In the genomic region with DNA sequence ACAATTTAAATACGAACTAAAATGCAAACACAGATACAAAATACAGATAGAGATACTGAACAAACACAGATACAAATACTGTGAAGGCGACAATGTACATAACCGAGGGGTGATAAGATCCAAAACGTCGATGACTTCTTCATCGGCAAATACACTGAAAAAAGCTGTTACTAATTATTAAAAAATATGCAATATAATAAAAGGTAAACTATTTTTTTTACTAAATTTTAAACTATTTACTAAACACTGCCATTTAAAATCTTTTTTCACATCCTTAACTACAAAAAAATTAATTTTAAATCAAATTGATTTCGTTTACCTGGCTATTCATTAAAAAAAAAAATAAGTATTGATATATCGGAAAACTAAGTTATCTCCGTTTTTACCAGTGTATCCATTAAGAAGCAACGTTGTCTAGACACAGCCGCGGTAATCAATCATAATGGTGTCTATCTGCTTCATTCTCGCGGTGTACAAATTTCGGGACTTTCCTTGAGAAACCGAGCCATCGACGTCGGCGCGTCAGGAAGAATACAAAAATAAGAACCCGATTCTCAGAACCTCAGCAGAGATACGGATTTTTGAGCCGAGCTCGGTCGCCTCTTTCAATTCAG, we compare ENCODE assay signal across 1 fruit fly cellular context.
TF ChIP-seq lines count a peak whose summit lies in the region.

No protein-coding gene starts in this region.

TF ChIP-seq in whole organism, embryonic, 481 proteins besides CTCF, POLR2A, EP300 and RAD21 (continued from another document and continues in another):
- TF ChIP-seq CG1792 (GFP tag; optimal IDR thresholded peaks at IDR 0.05; lab: Kevin White, UChicago) (peak; percentile 35), hkb (optimal IDR thresholded peaks at IDR 0.05; lab: Kevin White, UChicago) (no peak), hkb (GFP tag; IDR thresholded peaks at IDR 0.05; lab: Robert Waterston, UW) (peak; percentile 59), esg (GFP tag; conservative IDR thresholded peaks at IDR 0.05; lab: Robert Waterston, UW) (peak; percentile 66), Dip3 (GFP tag; optimal IDR thresholded peaks at IDR 0.05; lab: Kevin White, UChicago) (no peak), CG10979 (tag; optimal IDR thresholded peaks at IDR 0.05; lab: Kevin White, UChicago) (peak; percentile 98), usp (GFP tag; optimal IDR thresholded peaks at IDR 0.05; lab: Kevin White, UChicago) (no peak), CG7839 (tag; optimal IDR thresholded peaks at IDR 0.05; lab: Kevin White, UChicago) (peak; percentile 93), unc-4 (GFP tag; IDR thresholded peaks at IDR 0.05; lab: Robert Waterston, UW; ENCODE audit: partially characterized antibody) (no peak), Lhr (GFP tag; optimal IDR thresholded peaks at IDR 0.05; lab: Kevin White, UChicago) (peak; percentile 84), CG16815 (GFP tag; optimal IDR thresholded peaks at IDR 0.05; lab: Kevin White, UChicago) (peak; percentile 95), CG3407 (GFP tag; optimal IDR thresholded peaks at IDR 0.05; lab: Kevin White, UChicago) (peak; percentile 87), ato (GFP tag; IDR thresholded peaks at IDR 0.05; lab: Robert Waterston, UW; ENCODE audit: partially characterized antibody) (no peak), CG17829 (tag; optimal IDR thresholded peaks at IDR 0.05; lab: Kevin White, UChicago) (peak; percentile 98), CG18011 (GFP tag; optimal IDR thresholded peaks at IDR 0.05; lab: Kevin White, UChicago) (peak; percentile 26), CG18764 (GFP tag; optimal IDR thresholded peaks at IDR 0.05; lab: Kevin White, UChicago) (peak; percentile 69), CG5245 (GFP tag; optimal IDR thresholded peaks at IDR 0.05; lab: Kevin White, UChicago) (peak; percentile 60), dan (GFP tag; IDR thresholded peaks at IDR 0.05; lab: Robert Waterston, UW) (peak; percentile 53), CG14965 (GFP tag; optimal IDR thresholded peaks at IDR 0.05; lab: Kevin White, UChicago; ENCODE audit: borderline replicate concordance) (no peak), Tbp (GFP tag; optimal IDR thresholded peaks at IDR 0.05; lab: Kevin White, UChicago) (no peak), pros (GFP tag; optimal IDR thresholded peaks at IDR 0.05; lab: Kevin White, UChicago) (peak; percentile 90), CG31365 (tag; optimal IDR thresholded peaks at IDR 0.05; lab: Kevin White, UChicago) (no peak), CG10209 (GFP tag; optimal IDR thresholded peaks at IDR 0.05; lab: Kevin White, UChicago) (peak; percentile 87), CG13775 (GFP tag; optimal IDR thresholded peaks at IDR 0.05; lab: Kevin White, UChicago) (peak; percentile 93), zen (tag; optimal IDR thresholded peaks at IDR 0.05; lab: Kevin White, UChicago) (peak; percentile 100), Nf-YA (GFP tag; IDR thresholded peaks at IDR 0.05; lab: Robert Waterston, UW) (peak; percentile 9; the same call in 1 of the 2 replicates), rib (GFP tag; IDR thresholded peaks at IDR 0.05; lab: Robert Waterston, UW) (no peak), CG18476 (GFP tag; optimal IDR thresholded peaks at IDR 0.05; lab: Kevin White, UChicago) (peak; percentile 40), CG4707 (GFP tag; optimal IDR thresholded peaks at IDR 0.05; lab: Kevin White, UChicago) (peak; percentile 77), oc (tag; optimal IDR thresholded peaks at IDR 0.05; lab: Kevin White, UChicago) (peak; percentile 75), ken (GFP tag; IDR thresholded peaks at IDR 0.05; lab: Robert Waterston, UW) (no peak), Dek (tag; optimal IDR thresholded peaks at IDR 0.05; lab: Kevin White, UChicago) (peak; percentile 58), Blimp-1 (GFP tag; optimal IDR thresholded peaks at IDR 0.05; lab: Kevin White, UChicago) (peak; percentile 90), Spps (tag; optimal IDR thresholded peaks at IDR 0.05; lab: Kevin White, UChicago) (peak; percentile 94), CG14860 (GFP tag; IDR thresholded peaks at IDR 0.05; lab: Robert Waterston, UW; ENCODE audit: partially characterized antibody) (no peak), B-H1 (GFP tag; IDR thresholded peaks at IDR 0.05; lab: Robert Waterston, UW) (no peak), CkIIα-i1 (GFP tag; IDR thresholded peaks at IDR 0.05; lab: Robert Waterston, UW) (no peak), ro (GFP tag; IDR thresholded peaks at IDR 0.05; lab: Robert Waterston, UW) (peak; percentile 54; the same call in 1 of the 2 replicates), YL-1 (GFP tag; optimal IDR thresholded peaks at IDR 0.05; lab: Kevin White, UChicago) (peak; percentile 42), CG14014 (GFP tag; IDR thresholded peaks at IDR 0.05; lab: Robert Waterston, UW) (no peak), tin (GFP tag; optimal IDR thresholded peaks at IDR 0.05; lab: Kevin White, UChicago) (peak; percentile 84), CG7987 (GFP tag; optimal IDR thresholded peaks at IDR 0.05; lab: Kevin White, UChicago) (peak; percentile 64), Dp (GFP tag; optimal IDR thresholded peaks at IDR 0.05; lab: Kevin White, UChicago) (no peak), shn (GFP tag; optimal IDR thresholded peaks at IDR 0.05; lab: Kevin White, UChicago) (peak; percentile 14), Ets97D (GFP tag; optimal IDR thresholded peaks at IDR 0.05; lab: Kevin White, UChicago) (peak; percentile 17), Hr51 (GFP tag; optimal IDR thresholded peaks at IDR 0.05; lab: Kevin White, UChicago) (peak; percentile 65 to 75), fd3F (GFP tag; optimal IDR thresholded peaks at IDR 0.05; lab: Kevin White, UChicago) (peak; percentile 26), CG8478 (optimal IDR thresholded peaks at IDR 0.05; lab: Kevin White, UChicago) (no peak), CG30020 (tag; optimal IDR thresholded peaks at IDR 0.05; lab: Kevin White, UChicago) (peak; percentile 83), CG2678 (tag; optimal IDR thresholded peaks at IDR 0.05; lab: Kevin White, UChicago) (peak; percentile 90), CG15514 (GFP tag; optimal IDR thresholded peaks at IDR 0.05; lab: Kevin White, UChicago) (no peak), CG16779 (GFP tag; IDR thresholded peaks at IDR 0.05; lab: Robert Waterston, UW) (no peak), tup (GFP tag; optimal IDR thresholded peaks at IDR 0.05; lab: Kevin White, UChicago) (peak; percentile 51), ci (GFP tag; IDR thresholded peaks at IDR 0.05; lab: Robert Waterston, UW) (peak; percentile 45; the same call in 2 of the 3 replicates), pnt (GFP tag; optimal IDR thresholded peaks at IDR 0.05; lab: Kevin White, UChicago) (peak; percentile 9), CG10321 (GFP tag; IDR thresholded peaks at IDR 0.05; lab: Robert Waterston, UW) (no peak), hbn (GFP tag; IDR thresholded peaks at IDR 0.05; lab: Robert Waterston, UW; ENCODE audit: partially characterized antibody) (no peak), hth (optimal IDR thresholded peaks at IDR 0.05; lab: Kevin White, UChicago) (no peak), jigr1 (GFP tag; IDR thresholded peaks at IDR 0.05; lab: Robert Waterston, UW) (peak; percentile 53; the same call in 1 of the 3 replicates), CG12659 (GFP tag; optimal IDR thresholded peaks at IDR 0.05; lab: Kevin White, UChicago) (peak; percentile 70), CG8765 (GFP tag; IDR thresholded peaks at IDR 0.05; lab: Robert Waterston, UW) (peak; percentile 73; the same call in 1 of the 2 replicates), run (tag; optimal IDR thresholded peaks at IDR 0.05; lab: Kevin White, UChicago) (peak; percentile 51), CG9215 (GFP tag; IDR thresholded peaks at IDR 0.05; lab: Robert Waterston, UW) (peak; percentile 40; the same call in 1 of the 2 replicates), hb (GFP tag; IDR thresholded peaks at IDR 0.05; lab: Robert Waterston, UW; ENCODE audit: partially characterized antibody) (no peak), Hmr (GFP tag; optimal IDR thresholded peaks at IDR 0.05; lab: Kevin White, UChicago) (peak; percentile 60), Mrtf (GFP tag; IDR thresholded peaks at IDR 0.05; lab: Robert Waterston, UW) (no peak), ara (GFP tag; IDR thresholded peaks at IDR 0.05; lab: Robert Waterston, UW) (peak; percentile 78), Atf-2 (GFP tag; optimal IDR thresholded peaks at IDR 0.05; lab: Kevin White, UChicago) (peak; percentile 48), CG34422 (GFP tag; IDR thresholded peaks at IDR 0.05; lab: Robert Waterston, UW) (peak; percentile 46; the same call in 1 of the 3 replicates), Med (GFP tag; lab: Kevin White, UChicago) (peak; percentile 77), NfI (GFP tag; optimal IDR thresholded peaks at IDR 0.05; lab: Kevin White, UChicago) (peak; percentile 29), CG12391 (tag; optimal IDR thresholded peaks at IDR 0.05; lab: Kevin White, UChicago) (peak; percentile 96), BtbVII (GFP tag; optimal IDR thresholded peaks at IDR 0.05; lab: Kevin White, UChicago) (peak; percentile 18), CG1647 (GFP tag; optimal IDR thresholded peaks at IDR 0.05; lab: Kevin White, UChicago) (no peak), gce (GFP tag; IDR thresholded peaks at IDR 0.05; lab: Robert Waterston, UW) (no peak), Oaz (GFP tag; IDR thresholded peaks at IDR 0.05; lab: Robert Waterston, UW) (no peak), CG15479 (GFP tag; optimal IDR thresholded peaks at IDR 0.05; lab: Kevin White, UChicago) (peak; percentile 91), nau (GFP tag; optimal IDR thresholded peaks at IDR 0.05; lab: Kevin White, UChicago) (peak; percentile 41), otp (GFP tag; IDR thresholded peaks at IDR 0.05; lab: Robert Waterston, UW) (peak; percentile 75; the same call in 2 of the 3 replicates), zen2 (GFP tag; IDR thresholded peaks at IDR 0.05; lab: Robert Waterston, UW; ENCODE audit: partially characterized antibody) (no peak), CG10366 (GFP tag; IDR thresholded peaks at IDR 0.05; lab: Robert Waterston, UW) (peak; percentile 26; the same call in 1 of the 2 replicates), gcm (GFP tag; optimal IDR thresholded peaks at IDR 0.05; lab: Kevin White, UChicago) (peak; percentile 95), CG12219 (GFP tag; optimal IDR thresholded peaks at IDR 0.05; lab: Kevin White, UChicago) (peak; percentile 58), Dll (GFP tag; IDR thresholded peaks at IDR 0.05; lab: Robert Waterston, UW; ENCODE audit: partially characterized antibody) (no peak), unpg (GFP tag; optimal IDR thresholded peaks at IDR 0.05; lab: Kevin White, UChicago) (peak; percentile 89), Poxn (GFP tag; IDR thresholded peaks at IDR 0.05; lab: Robert Waterston, UW) (no peak), CG4404 (GFP tag; IDR thresholded peaks at IDR 0.05; lab: Robert Waterston, UW) (peak; percentile 93), knrl (GFP tag; IDR thresholded peaks at IDR 0.05; lab: Robert Waterston, UW; ENCODE audit: partially characterized antibody) (no peak), CG13624 (GFP tag; optimal IDR thresholded peaks at IDR 0.05; lab: Kevin White, UChicago) (peak; percentile 21), CG7963 (GFP tag; IDR thresholded peaks at IDR 0.05; lab: Robert Waterston, UW; ENCODE audit: partially characterized antibody) (no peak), CG3065 (GFP tag; optimal IDR thresholded peaks at IDR 0.05; lab: Kevin White, UChicago) (peak; percentile 57), CG12071 (GFP tag; optimal IDR thresholded peaks at IDR 0.05; lab: Kevin White, UChicago) (peak; percentile 6), CG8089 (GFP tag; optimal IDR thresholded peaks at IDR 0.05; lab: Kevin White, UChicago) (peak; percentile 62), CG9797 (GFP tag; optimal IDR thresholded peaks at IDR 0.05; lab: Kevin White, UChicago) (no peak), CG17186 (GFP tag; optimal IDR thresholded peaks at IDR 0.05; lab: Kevin White, UChicago) (peak; percentile 13), CG6654 (GFP tag; optimal IDR thresholded peaks at IDR 0.05; lab: Kevin White, UChicago) (peak; percentile 24), ttk (GFP tag; IDR thresholded peaks at IDR 0.05; lab: Robert Waterston, UW) (peak; percentile 57; the same call in 1 of the 2 replicates), Rx (GFP tag; IDR thresholded peaks at IDR 0.05; lab: Robert Waterston, UW) (no peak), Myb (GFP tag; optimal IDR thresholded peaks at IDR 0.05; lab: Kevin White, UChicago) (peak; percentile 0), H15 (GFP tag; IDR thresholded peaks at IDR 0.05; lab: Robert Waterston, UW) (0 out of 3 replicates have a peak, but pooled peaks have one; percentile 44), sens-2 (GFP tag; IDR thresholded peaks at IDR 0.05; lab: Robert Waterston, UW) (peak; percentile 59), Awh (GFP tag; IDR thresholded peaks at IDR 0.05; lab: Robert Waterston, UW) (peak; percentile 46; the same call in 1 of the 2 replicates), Rfx (GFP tag; IDR thresholded peaks at IDR 0.05; lab: Robert Waterston, UW) (0 out of 2 replicates have a peak, but pooled peaks have one; percentile 28), zfh1 (GFP tag; IDR thresholded peaks at IDR 0.05; lab: Robert Waterston, UW) (peak; percentile 70), CG33213 (GFP tag; optimal IDR thresholded peaks at IDR 0.05; lab: Kevin White, UChicago) (peak; percentile 33), ERR (GFP tag; optimal IDR thresholded peaks at IDR 0.05; lab: Kevin White, UChicago) (no peak), cwo (GFP tag; optimal IDR thresholded peaks at IDR 0.05; lab: Kevin White, UChicago) (peak; percentile 18), CG18619 (GFP tag; optimal IDR thresholded peaks at IDR 0.05; lab: Kevin White, UChicago) (peak; percentile 70), CG11456 (GFP tag; IDR thresholded peaks at IDR 0.05; lab: Robert Waterston, UW) (no peak), peb (GFP tag; IDR thresholded peaks at IDR 0.05; lab: Robert Waterston, UW) (peak; percentile 63; the same call in 1 of the 2 replicates), lab (GFP tag; optimal IDR thresholded peaks at IDR 0.05; lab: Kevin White, UChicago) (peak; percentile 58), CG8281 (tag; optimal IDR thresholded peaks at IDR 0.05; lab: Kevin White, UChicago) (peak; percentile 60), nerfin-2 (GFP tag; IDR thresholded peaks at IDR 0.05; lab: Robert Waterston, UW; ENCODE audit: partially characterized antibody) (no peak), Antp (GFP tag; optimal IDR thresholded peaks at IDR 0.05; lab: Kevin White, UChicago) (peak; percentile 13), pan (optimal IDR thresholded peaks at IDR 0.05; lab: Kevin White, UChicago) (no peak), pan (GFP tag; optimal IDR thresholded peaks at IDR 0.05 in 1 of 2, IDR thresholded peaks at IDR 0.05 in 1 of 2) (peak in 1 of 2 experiments; percentile 66), Lim3 (GFP tag; IDR thresholded peaks at IDR 0.05; lab: Robert Waterston, UW) (no peak), Sox102F (GFP tag; optimal IDR thresholded peaks at IDR 0.05; lab: Kevin White, UChicago) (peak; percentile 87), Gug (GFP tag; IDR thresholded peaks at IDR 0.05; lab: Robert Waterston, UW) (no peak; the same call in 3 of the 4 replicates), Lpt (GFP tag; optimal IDR thresholded peaks at IDR 0.05; lab: Kevin White, UChicago) (no peak), CG34376 (GFP tag; optimal IDR thresholded peaks at IDR 0.05; lab: Kevin White, UChicago) (no peak)
